Fruit fly (Drosophila melanogaster) whole organism, embryonic: Measurements from ENCODE around the gene Lrr47.

Experiments
- Blimp-1 ChIP-seq: fragments of 200-800 bp; sonication (Bioruptor generic); optimal IDR thresholded peaks from 3 replicates; lab custom pipeline; 2018; ENCODE audit warnings: missing biosample characterization, missing genetic modification characterization, mild to moderate bottlenecking, moderate library complexity, missing genetic modification reagents
- BtbVII ChIP-seq: fragments of 200-800 bp; sonication (Bioruptor generic); optimal IDR thresholded peaks from 3 replicates; lab custom pipeline; 2017; ENCODE audit warnings: missing biosample characterization, mild to moderate bottlenecking, missing genetic modification characterization
- CG10431 ChIP-seq: fragments of 200-800 bp; sonication (Bioruptor generic); optimal IDR thresholded peaks from 3 replicates; lab custom pipeline; 2018; ENCODE audit warnings: missing biosample characterization, mild to moderate bottlenecking, missing genetic modification characterization
- CG11398 ChIP-seq: fragments of 200-800 bp; sonication (Bioruptor generic); optimal IDR thresholded peaks from 2 replicates; lab custom pipeline; 2016; ENCODE audit warnings: missing biosample characterization, missing genetic modification characterization
- CG12236 ChIP-seq: fragments of 200-800 bp; sonication (Bioruptor generic); optimal IDR thresholded peaks from 2 replicates; lab custom pipeline; 2016; ENCODE audit warnings: missing biosample characterization, missing genetic modification characterization
- CG12769 ChIP-seq: fragments of 200-800 bp; sonication (Bioruptor generic); optimal IDR thresholded peaks from 2 replicates; lab custom pipeline; 2019; ENCODE audit warnings: missing biosample characterization, mild to moderate bottlenecking, missing genetic modification characterization, moderate library complexity
- CG13287 ChIP-seq: fragments of 200-800 bp; sonication (Bioruptor generic); IDR thresholded peaks from 2 replicates; pipeline ENCODE4 v1.3.6; 2022; ENCODE audit warnings: missing biosample characterization, missing genetic modification characterization; ENCODE audit not compliant: partially characterized antibody
- CG14014 ChIP-seq: fragments of 200-800 bp; sonication (Bioruptor generic); IDR thresholded peaks from 2 replicates; pipeline ENCODE4 v1.3.6; 2022; ENCODE audit warnings: missing biosample characterization, missing genetic modification characterization
- CG14710 ChIP-seq: fragments of 200-800 bp; sonication (Bioruptor generic); optimal IDR thresholded peaks from 3 replicates; lab custom pipeline; 2019; ENCODE audit warnings: missing biosample characterization, mild to moderate bottlenecking, missing genetic modification characterization, moderate library complexity
- CG15696 ChIP-seq: fragments of 200-800 bp; sonication (Bioruptor generic); optimal IDR thresholded peaks from 2 replicates; lab custom pipeline; 2019; ENCODE audit warnings: missing biosample characterization, mild to moderate bottlenecking, missing genetic modification characterization, moderate library complexity
- CG18599 ChIP-seq: fragments of 200-800 bp; sonication (Bioruptor generic); optimal IDR thresholded peaks from 3 replicates; lab custom pipeline; 2017; ENCODE audit warnings: missing biosample characterization, missing genetic modification characterization, mild to moderate bottlenecking, moderate library complexity, missing genetic modification reagents
- CG2202 ChIP-seq: fragments of 200-800 bp; sonication (Bioruptor generic); optimal IDR thresholded peaks from 2 replicates; lab custom pipeline; 2018; ENCODE audit warnings: missing biosample characterization, mild to moderate bottlenecking, missing genetic modification characterization
- CG31224 ChIP-seq: fragments of 200-800 bp; sonication (Bioruptor generic); IDR thresholded peaks from 2 replicates; pipeline ENCODE4 v1.3.6; 2022; ENCODE audit warnings: missing biosample characterization, missing genetic modification characterization
- CG31441 ChIP-seq: fragments of 200-800 bp; sonication (Bioruptor generic); IDR thresholded peaks from 2 replicates; pipeline ENCODE4 v1.3.6; 2022; ENCODE audit warnings: missing biosample characterization, missing genetic modification characterization
- CG3407 ChIP-seq: fragments of 200-800 bp; sonication (Bioruptor generic); optimal IDR thresholded peaks from 2 replicates; lab custom pipeline; 2018; ENCODE audit warnings: missing biosample characterization, mild to moderate bottlenecking, missing genetic modification characterization
- CG43689 ChIP-seq: fragments of 200-800 bp; sonication (Bioruptor generic); IDR thresholded peaks from 2 replicates; pipeline ENCODE4 v1.3.6; 2022; ENCODE audit warnings: missing biosample characterization, missing genetic modification characterization
- CG4424 ChIP-seq: fragments of 200-800 bp; sonication (Bioruptor generic); optimal IDR thresholded peaks from 3 replicates; lab custom pipeline; 2016; ENCODE audit warnings: missing biosample characterization, missing genetic modification characterization
- CG4617 ChIP-seq: fragments of 200-800 bp; sonication (Bioruptor generic); optimal IDR thresholded peaks from 3 replicates; lab custom pipeline; 2016; ENCODE audit warnings: missing biosample characterization, missing genetic modification characterization, borderline replicate concordance
- CG6175 ChIP-seq: fragments of 200-800 bp; sonication (Bioruptor generic); IDR thresholded peaks from 3 replicates; pipeline ENCODE4 v1.3.6; 2022; ENCODE audit warnings: missing biosample characterization, missing genetic modification characterization
- CG7839 ChIP-seq: fragments of 200-800 bp; sonication (Bioruptor generic); optimal IDR thresholded peaks from 3 replicates; lab custom pipeline; 2018; ENCODE audit warnings: missing biosample characterization, mild to moderate bottlenecking, missing genetic modification characterization, moderate library complexity
- CG8281 ChIP-seq: fragments of 200-800 bp; sonication (Bioruptor generic); optimal IDR thresholded peaks from 2 replicates; lab custom pipeline; 2018; ENCODE audit warnings: missing biosample characterization, mild to moderate bottlenecking, missing genetic modification characterization, moderate library complexity
- CG9876 ChIP-seq: fragments of 200-800 bp; sonication (Bioruptor generic); optimal IDR thresholded peaks from 2 replicates; lab custom pipeline; 2016; ENCODE audit warnings: missing biosample characterization, missing genetic modification characterization
- Dip2 ChIP-seq: fragments of 200-800 bp; sonication (Bioruptor generic); IDR thresholded peaks from 2 replicates; pipeline ENCODE4 v1.3.6; 2022; ENCODE audit warnings: missing biosample characterization, missing genetic modification characterization
- Doc3 ChIP-seq: fragments of 200-800 bp; sonication (Bioruptor generic); IDR thresholded peaks from 3 replicates; pipeline ENCODE4 v1.3.6; 2022; ENCODE audit warnings: missing biosample characterization, missing genetic modification characterization; ENCODE audit not compliant: partially characterized antibody
- HmgZ ChIP-seq: fragments of 200-800 bp; sonication (Bioruptor generic); optimal IDR thresholded peaks from 2 replicates; lab custom pipeline; 2018; ENCODE audit warnings: missing biosample characterization, mild to moderate bottlenecking, missing genetic modification characterization
- Hr78 ChIP-seq, 2 experiments: fragments of 200-800 bp in 1 of 2; fragments of >200 bp in 1 of 2; sonication (Bioruptor generic) in 1 of 2; optimal IDR thresholded peaks; 2 replicates each; lab custom pipeline; 2017 to 2019; ENCODE audit warnings: missing biosample characterization in 2 of 2, missing genetic modification characterization in 2 of 2, mild to moderate bottlenecking in 1 of 2, moderate library complexity in 1 of 2
- NC2β ChIP-seq: fragments of 200-800 bp; sonication (Bioruptor generic); optimal IDR thresholded peaks from 2 replicates; lab custom pipeline; 2016; ENCODE audit warnings: missing biosample characterization, missing genetic modification characterization
- Nf-YC ChIP-seq: fragments of 200-800 bp; optimal IDR thresholded peaks from 3 replicates; lab custom pipeline; 2019; ENCODE audit warnings: missing biosample characterization, mild to moderate bottlenecking, missing genetic modification characterization, moderate library complexity
- Opbp ChIP-seq: fragments of 200-800 bp; sonication (Bioruptor generic); IDR thresholded peaks from 3 replicates; pipeline ENCODE4 v1.3.6; 2022; ENCODE audit warnings: missing biosample characterization, missing genetic modification characterization; ENCODE audit not compliant: partially characterized antibody
- abd-A ChIP-seq: fragments of 200-800 bp; sonication (Bioruptor generic); optimal IDR thresholded peaks from 3 replicates; lab custom pipeline; 2019; ENCODE audit warnings: missing biosample characterization, mild to moderate bottlenecking, missing genetic modification characterization, moderate library complexity
- chinmo ChIP-seq: fragments of 200-800 bp; sonication (Bioruptor generic); IDR thresholded peaks from 4 replicates; pipeline ENCODE4 v1.3.6; 2022; ENCODE audit warnings: missing biosample characterization, missing genetic modification characterization; ENCODE audit not compliant: partially characterized antibody
- da ChIP-seq: fragments of 200-800 bp; sonication (Bioruptor generic); optimal IDR thresholded peaks from 2 replicates; lab custom pipeline; 2016; ENCODE audit warnings: missing biosample characterization, missing genetic modification characterization
- ewg ChIP-seq: fragments of 200-800 bp; sonication (Bioruptor generic); optimal IDR thresholded peaks from 3 replicates; lab custom pipeline; 2017; ENCODE audit warnings: mild to moderate bottlenecking, missing biosample characterization, missing genetic modification reagents, missing genetic modification characterization
- ftz-f1 ChIP-seq: fragments of 200-800 bp; sonication (Bioruptor generic); optimal IDR thresholded peaks from 2 replicates; lab custom pipeline; 2016; ENCODE audit warnings: missing biosample characterization, missing genetic modification characterization
- gsb-n ChIP-seq: fragments of 200-800 bp; sonication (Bioruptor generic); optimal IDR thresholded peaks from 3 replicates; lab custom pipeline; 2018; ENCODE audit warnings: missing biosample characterization, mild to moderate bottlenecking, missing genetic modification characterization
- kah ChIP-seq: fragments of 200-800 bp; sonication (Bioruptor generic); optimal IDR thresholded peaks from 2 replicates; lab custom pipeline; 2018; ENCODE audit warnings: missing biosample characterization, mild to moderate bottlenecking, missing genetic modification characterization
- kay ChIP-seq: fragments of 200-800 bp; sonication (Bioruptor generic); optimal IDR thresholded peaks from 2 replicates; lab custom pipeline; 2016; ENCODE audit warnings: missing biosample characterization, missing genetic modification characterization
- lov ChIP-seq, 2 experiments: fragments of 200-800 bp in 1 of 2; fragments of >200 bp in 1 of 2; sonication (Bioruptor generic) in 1 of 2; IDR thresholded peaks in 1 of 2; optimal IDR thresholded peaks in 1 of 2; 2 replicates in 1 of 2; 3 replicates in 1 of 2; pipeline versions ENCODE4 v1.3.6 to Lab custom; 2017 to 2022; ENCODE audit warnings: missing biosample characterization in 1 of 2, missing genetic modification characterization in 1 of 2
- p53 ChIP-seq: fragments of 200-800 bp; sonication (Bioruptor generic); optimal IDR thresholded peaks from 2 replicates; lab custom pipeline; 2016; ENCODE audit warnings: missing biosample characterization, missing genetic modification characterization
- phol ChIP-seq: fragments of 200-800 bp; sonication (Bioruptor generic); optimal IDR thresholded peaks from 3 replicates; lab custom pipeline; 2018; ENCODE audit warnings: missing biosample characterization, mild to moderate bottlenecking, missing genetic modification characterization, moderate library complexity
- pros ChIP-seq: fragments of 200-800 bp; sonication (Bioruptor generic); optimal IDR thresholded peaks from 3 replicates; lab custom pipeline; 2019; ENCODE audit warnings: missing biosample characterization, mild to moderate bottlenecking, missing genetic modification characterization, moderate library complexity
- rib ChIP-seq: fragments of 200-800 bp; sonication (Bioruptor generic); IDR thresholded peaks from 2 replicates; pipeline ENCODE4 v1.3.6; 2022; ENCODE audit warnings: missing biosample characterization, missing genetic modification characterization
- sd ChIP-seq: fragments of 200-800 bp; sonication (Bioruptor generic); optimal IDR thresholded peaks from 3 replicates; lab custom pipeline; 2018; ENCODE audit warnings: missing biosample characterization, mild to moderate bottlenecking, missing genetic modification characterization, moderate library complexity
- so ChIP-seq: fragments of 200-800 bp; sonication (Bioruptor generic); IDR thresholded peaks from 3 replicates; pipeline ENCODE4 v1.3.6; 2022; ENCODE audit warnings: missing biosample characterization, missing genetic modification characterization
- sr ChIP-seq: fragments of 200-800 bp; sonication (Bioruptor generic); IDR thresholded peaks from 3 replicates; pipeline ENCODE4 v1.3.6; 2022; ENCODE audit warnings: missing biosample characterization, missing genetic modification characterization
- ssp ChIP-seq: fragments of 200-800 bp; sonication (Bioruptor generic); IDR thresholded peaks from 2 replicates; pipeline ENCODE4 v1.3.6; 2022; ENCODE audit warnings: missing biosample characterization, missing genetic modification characterization
- tin ChIP-seq: fragments of 200-800 bp; sonication (Bioruptor generic); optimal IDR thresholded peaks from 3 replicates; lab custom pipeline; 2016; ENCODE audit warnings: missing biosample characterization, missing genetic modification characterization
- tll ChIP-seq, 2 experiments: fragments of 200-800 bp in 1 of 2; fragments of >200 bp in 1 of 2; sonication (Bioruptor generic) in 1 of 2; optimal IDR thresholded peaks; 2 replicates each; lab custom pipeline; 2017 to 2019; ENCODE audit warnings: missing biosample characterization in 2 of 2, missing genetic modification characterization in 2 of 2, mild to moderate bottlenecking in 1 of 2, moderate library complexity in 1 of 2
- zf30C ChIP-seq: fragments of 200-800 bp; sonication (Bioruptor generic); optimal IDR thresholded peaks from 3 replicates; lab custom pipeline; 2018; ENCODE audit warnings: missing biosample characterization, mild to moderate bottlenecking, missing genetic modification characterization

Lrr47 gene

dm6 chr2L:10503356-10503977, 13.7 kb upstream of the Lrr47 start:
- TF ChIP-seq sr = no peak
- no peak for TF ChIP-seq ewg (GFP tag; lab: Kevin White, UChicago)
- no peak for TF ChIP-seq CG8281 (tag; lab: Kevin White, UChicago)
- TF ChIP-seq abd-A (tag; lab: Kevin White, UChicago) = peak; percentile 37
- TF ChIP-seq Blimp-1 (GFP tag; lab: Kevin White, UChicago) = no peak
- peak; percentile 15; the same call in 1 of the 2 replicates for TF ChIP-seq CG13287 (GFP tag; lab: Robert Waterston, UW)
- no peak for TF ChIP-seq tin (GFP tag; lab: Kevin White, UChicago)
- peak; percentile 29 for TF ChIP-seq kay (GFP tag; lab: Kevin White, UChicago)
- 0 out of 2 replicates have a peak, but pooled peaks have one; percentile 27 for TF ChIP-seq rib (GFP tag; lab: Robert Waterston, UW)
- TF ChIP-seq CG14014 (GFP tag; lab: Robert Waterston, UW) = 0 out of 2 replicates have a peak, but pooled peaks have one; percentile 23
- no peak for TF ChIP-seq CG4617 (GFP tag; lab: Kevin White, UChicago)
- TF ChIP-seq ssp (GFP tag; lab: Robert Waterston, UW) = no peak
- TF ChIP-seq Opbp = no peak
- TF ChIP-seq CG31441 (GFP tag; lab: Robert Waterston, UW) = no peak
- no peak for TF ChIP-seq CG18599 (GFP tag; lab: Kevin White, UChicago)
- TF ChIP-seq CG4424 (GFP tag; lab: Kevin White, UChicago) = no peak
- peak; percentile 28 for TF ChIP-seq CG12769 (tag; lab: Kevin White, UChicago)
- peak in 1 of 2 experiments; percentile 96 for TF ChIP-seq Hr78 (GFP tag; optimal IDR thresholded peaks at IDR 0.05; lab: Kevin White, UChicago)
- TF ChIP-seq chinmo = peak; percentile 69; the same call in 1 of the 4 replicates
- 0 out of 3 replicates have a peak, but pooled peaks have one; percentile 43 for TF ChIP-seq so
- TF ChIP-seq Doc3 (GFP tag; lab: Robert Waterston, UW) = no peak
- no peak for TF ChIP-seq CG43689
- no peak for TF ChIP-seq CG9876 (GFP tag; lab: Kevin White, UChicago)
- no peak for TF ChIP-seq gsb-n (tag; lab: Kevin White, UChicago)
- TF ChIP-seq HmgZ (tag; lab: Kevin White, UChicago) = no peak
- no peak for TF ChIP-seq phol (tag; lab: Kevin White, UChicago)
- 0 out of 3 replicates have a peak, but pooled peaks have one; percentile 12 for TF ChIP-seq CG6175
- TF ChIP-seq ftz-f1 (GFP tag; lab: Kevin White, UChicago) = no peak
- peak; percentile 22 for TF ChIP-seq kah (GFP tag; lab: Kevin White, UChicago)
- TF ChIP-seq Dip2 = no peak
- TF ChIP-seq pros (GFP tag; lab: Kevin White, UChicago) = no peak
- TF ChIP-seq sd (tag; lab: Kevin White, UChicago) = peak; percentile 85
- TF ChIP-seq CG11398 (GFP tag; lab: Kevin White, UChicago) = no peak
- TF ChIP-seq BtbVII (GFP tag; lab: Kevin White, UChicago) = peak; percentile 34
- TF ChIP-seq CG31224 (GFP tag; lab: Robert Waterston, UW) = 0 out of 2 replicates have a peak, but pooled peaks have one; percentile 46

dm6 chr2L:10504895-10505294, 12.2 kb upstream of the Lrr47 start:
- TF ChIP-seq CG14710 = peak; percentile 53
- TF ChIP-seq CG2202 (tag; lab: Kevin White, UChicago) = peak; percentile 69
- TF ChIP-seq CG10431 (GFP tag; lab: Kevin White, UChicago) = no peak
- TF ChIP-seq Nf-YC (tag; lab: Kevin White, UChicago) = no peak
- TF ChIP-seq CG15696 (tag; lab: Kevin White, UChicago) = peak; percentile 81
- peak; percentile 23 for TF ChIP-seq CG12236 (GFP tag; lab: Kevin White, UChicago)
- TF ChIP-seq CG7839 (tag; lab: Kevin White, UChicago) = no peak
- no peak for TF ChIP-seq da (GFP tag; lab: Kevin White, UChicago)
- TF ChIP-seq zf30C (GFP tag; lab: Kevin White, UChicago) = no peak
- TF ChIP-seq CG3407 (GFP tag; lab: Kevin White, UChicago) = peak; percentile 48
- TF ChIP-seq lov (optimal IDR thresholded peaks at IDR 0.05; lab: Kevin White, UChicago) = no peak
- TF ChIP-seq lov (GFP tag; IDR thresholded peaks at IDR 0.05; lab: Robert Waterston, UW) = 0 out of 3 replicates have a peak, but pooled peaks have one; percentile 9
- TF ChIP-seq p53 (GFP tag; lab: Kevin White, UChicago) = no peak
- peak; percentile 4 for TF ChIP-seq NC2β (GFP tag; lab: Kevin White, UChicago)
- TF ChIP-seq tll (GFP tag; optimal IDR thresholded peaks at IDR 0.05; lab: Kevin White, UChicago) = no peak
